Fruit fly (Drosophila melanogaster) whole organism, embryonic: ENCODE results near the gene CG6231.

Experiments
- Atf6 ChIP-seq: fragments of 200-800 bp; sonication (Bioruptor generic); IDR thresholded peaks from 2 replicates; pipeline ENCODE4 v1.3.6; 2022; ENCODE audit warnings: missing biosample characterization, missing genetic modification characterization
- Bdp1 ChIP-seq: fragments of 200-800 bp; sonication (Bioruptor generic); optimal IDR thresholded peaks from 3 replicates; lab custom pipeline; 2016; ENCODE audit warnings: missing biosample characterization, missing genetic modification characterization
- CG10267 ChIP-seq: fragments of 200-800 bp; sonication (Bioruptor generic); optimal IDR thresholded peaks from 2 replicates; lab custom pipeline; 2018; ENCODE audit warnings: missing biosample characterization, mild to moderate bottlenecking, missing genetic modification characterization, moderate library complexity
- CG11247 ChIP-seq: fragments of 200-800 bp; sonication (Bioruptor generic); IDR thresholded peaks from 2 replicates; pipeline ENCODE4 v1.3.6; 2022; ENCODE audit warnings: missing biosample characterization, missing genetic modification characterization
- CG13287 ChIP-seq: fragments of 200-800 bp; sonication (Bioruptor generic); IDR thresholded peaks from 2 replicates; pipeline ENCODE4 v1.3.6; 2022; ENCODE audit warnings: missing biosample characterization, missing genetic modification characterization; ENCODE audit not compliant: partially characterized antibody
- CG14441 ChIP-seq: fragments of 200-800 bp; sonication (Bioruptor generic); IDR thresholded peaks from 2 replicates; pipeline ENCODE4 v1.3.6; 2022; ENCODE audit warnings: missing biosample characterization, missing genetic modification characterization
- CG15514 ChIP-seq: fragments of 200-800 bp; sonication (Bioruptor generic); optimal IDR thresholded peaks from 3 replicates; lab custom pipeline; 2017; ENCODE audit warnings: missing biosample characterization, missing genetic modification characterization, mild to moderate bottlenecking, moderate library complexity, missing genetic modification reagents
- CG1647 ChIP-seq: fragments of 200-800 bp; sonication (Bioruptor generic); optimal IDR thresholded peaks from 3 replicates; lab custom pipeline; 2016; ENCODE audit warnings: missing biosample characterization, missing genetic modification characterization
- CG17612 ChIP-seq: fragments of 200-800 bp; sonication (Bioruptor generic); IDR thresholded peaks from 2 replicates; pipeline ENCODE4 v1.3.6; 2022; ENCODE audit warnings: missing biosample characterization, missing genetic modification characterization
- CG31441 ChIP-seq: fragments of 200-800 bp; sonication (Bioruptor generic); IDR thresholded peaks from 2 replicates; pipeline ENCODE4 v1.3.6; 2022; ENCODE audit warnings: missing biosample characterization, missing genetic modification characterization
- CG34376 ChIP-seq: fragments of 200-800 bp; sonication (Bioruptor generic); optimal IDR thresholded peaks from 2 replicates; lab custom pipeline; 2018; ENCODE audit warnings: missing biosample characterization, mild to moderate bottlenecking, missing genetic modification characterization
- CG43689 ChIP-seq: fragments of 200-800 bp; sonication (Bioruptor generic); IDR thresholded peaks from 2 replicates; pipeline ENCODE4 v1.3.6; 2022; ENCODE audit warnings: missing biosample characterization, missing genetic modification characterization
- CG8765 ChIP-seq: fragments of 200-800 bp; sonication (Bioruptor generic); IDR thresholded peaks from 2 replicates; pipeline ENCODE4 v1.3.6; 2022; ENCODE audit warnings: missing biosample characterization, missing genetic modification characterization
- Camta ChIP-seq: fragments of 200-800 bp; sonication (Bioruptor generic); optimal IDR thresholded peaks from 2 replicates; lab custom pipeline; 2016; ENCODE audit warnings: missing biosample characterization, missing genetic modification characterization
- Chrac-16 ChIP-seq: fragments of 200-800 bp; sonication (Bioruptor generic); optimal IDR thresholded peaks from 3 replicates; lab custom pipeline; 2016; ENCODE audit warnings: missing biosample characterization, missing genetic modification characterization
- D19A ChIP-seq: fragments of 200-800 bp; optimal IDR thresholded peaks from 3 replicates; lab custom pipeline; 2019; ENCODE audit warnings: missing biosample characterization, mild to moderate bottlenecking, missing genetic modification characterization, moderate library complexity
- Dll ChIP-seq: fragments of 200-800 bp; sonication (Bioruptor generic); IDR thresholded peaks from 4 replicates; pipeline ENCODE4 v1.3.6; 2022; ENCODE audit warnings: missing biosample characterization, missing genetic modification characterization; ENCODE audit not compliant: partially characterized antibody
- Gsc ChIP-seq: fragments of 200-800 bp; sonication (Bioruptor generic); IDR thresholded peaks from 2 replicates; pipeline ENCODE4 v1.3.6; 2022; ENCODE audit warnings: missing biosample characterization, missing genetic modification characterization
- HHEX ChIP-seq: fragments of 200-800 bp; sonication (Bioruptor generic); optimal IDR thresholded peaks from 3 replicates; lab custom pipeline; 2017; ENCODE audit warnings: missing biosample characterization, mild to moderate bottlenecking, missing genetic modification characterization, missing genetic modification reagents
- Meics ChIP-seq: fragments of 200-800 bp; sonication (Bioruptor generic); optimal IDR thresholded peaks from 2 replicates; lab custom pipeline; 2017; ENCODE audit warnings: missing biosample characterization, mild to moderate bottlenecking, missing genetic modification characterization
- Myb ChIP-seq: fragments of 200-800 bp; sonication (Bioruptor generic); optimal IDR thresholded peaks from 2 replicates; lab custom pipeline; 2016; ENCODE audit warnings: missing biosample characterization, missing genetic modification characterization
- Nf-YA ChIP-seq: fragments of 200-800 bp; sonication (Bioruptor generic); IDR thresholded peaks from 2 replicates; pipeline ENCODE4 v1.3.6; 2022; ENCODE audit warnings: missing biosample characterization, missing genetic modification characterization
- Poxn ChIP-seq: fragments of 200-800 bp; sonication (Bioruptor generic); IDR thresholded peaks from 2 replicates; pipeline ENCODE4 v1.3.6; 2022; ENCODE audit warnings: missing biosample characterization, missing genetic modification characterization
- Ravus ChIP-seq: fragments of 200-800 bp; sonication (Bioruptor generic); IDR thresholded peaks from 2 replicates; pipeline ENCODE4 v1.3.6; 2022; ENCODE audit warnings: missing biosample characterization, missing genetic modification characterization
- Xrp1 ChIP-seq: fragments of 200-800 bp; sonication (Bioruptor generic); IDR thresholded peaks from 2 replicates; pipeline ENCODE4 v1.3.6; 2022; ENCODE audit warnings: missing biosample characterization, missing genetic modification characterization
- ara ChIP-seq: fragments of 200-800 bp; sonication (Bioruptor generic); IDR thresholded peaks from 2 replicates; pipeline ENCODE4 v1.3.6; 2022; ENCODE audit warnings: missing biosample characterization, missing genetic modification characterization
- bcd ChIP-seq: fragments of 200-800 bp; sonication (Bioruptor generic); optimal IDR thresholded peaks from 2 replicates; lab custom pipeline; 2017; ENCODE audit warnings: missing biosample characterization, mild to moderate bottlenecking, missing genetic modification characterization
- bsh ChIP-seq, 2 experiments: fragments of 200-800 bp; sonication (Bioruptor generic); optimal IDR thresholded peaks; 2 replicates each; lab custom pipeline; 2017 to 2018; ENCODE audit warnings: mild to moderate bottlenecking in 2 of 2, missing biosample characterization in 2 of 2, missing genetic modification characterization in 2 of 2, moderate library complexity in 1 of 2
- btn ChIP-seq: fragments of 200-800 bp; sonication (Bioruptor generic); optimal IDR thresholded peaks from 2 replicates; lab custom pipeline; 2016; ENCODE audit warnings: missing biosample characterization, missing genetic modification characterization
- chif ChIP-seq, 2 experiments: fragments of 200-800 bp; sonication (Bioruptor generic); optimal IDR thresholded peaks; 3 replicates each; lab custom pipeline; 2016; ENCODE audit warnings: missing biosample characterization in 2 of 2, missing genetic modification characterization in 2 of 2
- ci ChIP-seq: fragments of 200-800 bp; sonication (Bioruptor generic); IDR thresholded peaks from 3 replicates; pipeline ENCODE4 v1.3.6; 2022; ENCODE audit warnings: missing biosample characterization, missing genetic modification characterization
- crp ChIP-seq, 2 experiments: fragments of 200-800 bp; sonication (Bioruptor generic); optimal IDR thresholded peaks; 2 replicates in 1 of 2; 3 replicates in 1 of 2; lab custom pipeline; 2017; ENCODE audit warnings: missing biosample characterization in 2 of 2, missing genetic modification characterization in 2 of 2, mild to moderate bottlenecking in 1 of 2, moderate library complexity in 1 of 2
- eve ChIP-seq, 2 experiments: fragments of >200 bp; optimal IDR thresholded peaks; 2 replicates each; lab custom pipeline; 2017; ENCODE audit warnings: missing biosample characterization in 2 of 2, missing genetic modification characterization in 2 of 2
- ewg ChIP-seq: fragments of 200-800 bp; sonication (Bioruptor generic); optimal IDR thresholded peaks from 3 replicates; lab custom pipeline; 2017; ENCODE audit warnings: mild to moderate bottlenecking, missing biosample characterization, missing genetic modification reagents, missing genetic modification characterization
- gfzf ChIP-seq: fragments of 200-800 bp; sonication (Bioruptor generic); optimal IDR thresholded peaks from 2 replicates; lab custom pipeline; 2016; ENCODE audit warnings: missing biosample characterization, mild to moderate bottlenecking, missing genetic modification characterization, moderate library complexity
- grau ChIP-seq: fragments of 200-800 bp; optimal IDR thresholded peaks from 3 replicates; lab custom pipeline; 2019; ENCODE audit warnings: missing biosample characterization, mild to moderate bottlenecking, missing genetic modification characterization, moderate library complexity
- jing ChIP-seq: fragments of 200-800 bp; sonication (Bioruptor generic); optimal IDR thresholded peaks from 2 replicates; lab custom pipeline; 2018; ENCODE audit warnings: missing biosample characterization, mild to moderate bottlenecking, missing genetic modification characterization
- kah ChIP-seq: fragments of 200-800 bp; sonication (Bioruptor generic); optimal IDR thresholded peaks from 2 replicates; lab custom pipeline; 2018; ENCODE audit warnings: missing biosample characterization, mild to moderate bottlenecking, missing genetic modification characterization
- maf-S ChIP-seq: fragments of 200-800 bp; sonication (Bioruptor generic); optimal IDR thresholded peaks from 2 replicates; lab custom pipeline; 2016; ENCODE audit warnings: missing biosample characterization, missing genetic modification characterization
- nmo ChIP-seq: fragments of 200-800 bp; sonication (Bioruptor generic); optimal IDR thresholded peaks from 2 replicates; lab custom pipeline; 2018; ENCODE audit warnings: missing biosample characterization, mild to moderate bottlenecking, missing genetic modification characterization, moderate library complexity
- onecut ChIP-seq: fragments of 200-800 bp; sonication (Bioruptor generic); IDR thresholded peaks from 2 replicates; pipeline ENCODE4 v1.3.6; 2022; ENCODE audit warnings: missing biosample characterization, missing genetic modification characterization
- phol ChIP-seq: fragments of 200-800 bp; sonication (Bioruptor generic); optimal IDR thresholded peaks from 3 replicates; lab custom pipeline; 2018; ENCODE audit warnings: missing biosample characterization, mild to moderate bottlenecking, missing genetic modification characterization, moderate library complexity
- pros ChIP-seq: fragments of 200-800 bp; sonication (Bioruptor generic); optimal IDR thresholded peaks from 3 replicates; lab custom pipeline; 2019; ENCODE audit warnings: missing biosample characterization, mild to moderate bottlenecking, missing genetic modification characterization, moderate library complexity
- psq ChIP-seq: fragments of 200-800 bp; sonication (Bioruptor generic); optimal IDR thresholded peaks from 2 replicates; lab custom pipeline; 2017; ENCODE audit warnings: missing biosample characterization, missing genetic modification characterization
- rib ChIP-seq: fragments of 200-800 bp; sonication (Bioruptor generic); IDR thresholded peaks from 2 replicates; pipeline ENCODE4 v1.3.6; 2022; ENCODE audit warnings: missing biosample characterization, missing genetic modification characterization
- slbo ChIP-seq: fragments of 200-800 bp; sonication (Bioruptor generic); IDR thresholded peaks from 2 replicates; pipeline ENCODE4 v1.3.6; 2022; ENCODE audit warnings: missing biosample characterization, missing genetic modification characterization
- tll ChIP-seq, 2 experiments: fragments of 200-800 bp in 1 of 2; fragments of >200 bp in 1 of 2; sonication (Bioruptor generic) in 1 of 2; optimal IDR thresholded peaks; 2 replicates each; lab custom pipeline; 2017 to 2019; ENCODE audit warnings: missing biosample characterization in 2 of 2, missing genetic modification characterization in 2 of 2, mild to moderate bottlenecking in 1 of 2, moderate library complexity in 1 of 2
- wdn ChIP-seq: fragments of 200-800 bp; sonication (Bioruptor generic); IDR thresholded peaks from 2 replicates; pipeline ENCODE4 v1.3.6; 2022; ENCODE audit warnings: missing biosample characterization, missing genetic modification characterization
- wek ChIP-seq: fragments of 200-800 bp; sonication (Bioruptor generic); optimal IDR thresholded peaks from 3 replicates; lab custom pipeline; 2018; ENCODE audit warnings: missing biosample characterization, mild to moderate bottlenecking, missing genetic modification characterization, moderate library complexity

Gene CG6231

DNA sequence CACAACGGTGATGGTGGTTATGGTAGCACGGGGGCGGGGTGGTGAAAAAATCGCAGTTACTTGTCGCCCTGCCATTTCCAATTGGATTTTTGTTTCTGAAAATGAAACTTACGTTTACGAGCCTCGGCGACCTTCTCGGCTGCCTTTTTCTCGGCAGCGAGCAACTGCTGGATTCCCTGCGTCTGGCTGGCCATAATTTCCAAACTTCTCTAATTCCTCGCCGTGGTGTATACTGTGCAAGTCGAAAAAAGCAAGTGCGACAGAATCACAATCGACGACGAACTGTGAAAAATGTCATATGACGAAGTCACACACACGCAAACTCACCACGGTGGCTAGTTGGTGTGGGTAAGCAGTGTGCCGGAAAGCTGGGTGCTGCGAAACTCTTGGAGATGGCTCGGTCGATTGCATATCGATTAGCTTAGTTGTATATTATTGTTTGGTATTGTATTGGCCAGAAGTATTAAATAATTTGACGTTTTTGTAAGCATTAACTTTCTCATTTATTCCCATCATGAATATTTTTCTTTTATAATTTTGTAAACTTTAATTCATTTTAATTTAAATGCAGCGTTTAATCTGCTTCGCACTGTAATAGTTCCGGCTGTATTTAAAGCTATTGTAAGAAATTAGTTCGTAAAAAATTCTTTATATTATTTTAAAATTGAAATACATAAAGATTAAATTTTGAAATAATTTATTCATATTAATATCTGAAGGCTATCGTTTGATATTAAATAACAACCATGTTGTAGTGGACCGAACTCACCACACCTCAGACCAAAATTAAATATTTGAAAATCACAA, 11.8 kb upstream of the CG6231 start, which contains the start of gene Vha13 (continued):
- TF ChIP-seq wek (GFP tag; lab: Kevin White, UChicago) (peak; percentile 54), tll (GFP tag; optimal IDR thresholded peaks at IDR 0.05; lab: Kevin White, UChicago) (no peak), onecut (GFP tag; lab: Robert Waterston, UW) (peak; percentile 61), Atf6 (GFP tag; lab: Robert Waterston, UW) (no peak; the same call in 1 of the 2 replicates), btn (GFP tag; lab: Kevin White, UChicago) (no peak), Bdp1 (no peak), kah (GFP tag; lab: Kevin White, UChicago) (no peak), CG43689 (GFP tag; lab: Robert Waterston, UW) (no peak), phol (tag; lab: Kevin White, UChicago) (peak; percentile 29), crp (GFP tag; optimal IDR thresholded peaks at IDR 0.05; lab: Kevin White, UChicago) (peak in 1 of 2 experiments; percentile 56), Dll (GFP tag; lab: Robert Waterston, UW) (no peak; the same call in 3 of the 4 replicates), CG10267 (no peak), slbo (GFP tag; lab: Robert Waterston, UW) (peak; percentile 89), wdn (GFP tag; lab: Robert Waterston, UW) (peak; percentile 18; the same call in 1 of the 2 replicates), gfzf (peak; percentile 10), bsh (GFP tag; optimal IDR thresholded peaks at IDR 0.05; lab: Kevin White, UChicago) (peak in 1 of 2 experiments; percentile 30), D19A (no peak), grau (no peak), CG11247 (GFP tag; lab: Robert Waterston, UW) (peak; percentile 76), CG14441 (GFP tag; lab: Robert Waterston, UW) (peak; percentile 55), Poxn (GFP tag; lab: Robert Waterston, UW) (no peak), Xrp1 (no peak), pros (GFP tag; lab: Kevin White, UChicago) (no peak), ara (GFP tag; lab: Robert Waterston, UW) (peak; percentile 11; the same call in 1 of the 2 replicates), CG34376 (peak; percentile 86), CG13287 (GFP tag; lab: Robert Waterston, UW) (peak; percentile 18), nmo (peak; percentile 36), Nf-YA (no peak), rib (GFP tag; lab: Robert Waterston, UW) (no peak; the same call in 1 of the 2 replicates), CG17612 (no peak), ci (GFP tag; lab: Robert Waterston, UW) (peak; percentile 44; the same call in 1 of the 3 replicates), eve (GFP tag; optimal IDR thresholded peaks at IDR 0.05; lab: Kevin White, UChicago) (no peak), Camta (no peak), chif (GFP tag; optimal IDR thresholded peaks at IDR 0.05; lab: Kevin White, UChicago) (peak in 1 of 2 experiments; percentile 3), Meics (GFP tag; lab: Kevin White, UChicago) (peak; percentile 21), HHEX (no peak), CG8765 (no peak), Chrac-16 (peak; percentile 27), CG31441 (peak; percentile 31), jing (no peak), psq (GFP tag; lab: Kevin White, UChicago) (no peak), Gsc (GFP tag; lab: Robert Waterston, UW) (no peak), maf-S (peak; percentile 48), CG1647 (GFP tag; lab: Kevin White, UChicago) (peak; percentile 39), bcd (GFP tag; lab: Kevin White, UChicago) (no peak), CG15514 (GFP tag; lab: Kevin White, UChicago) (peak; percentile 36), Myb (GFP tag; lab: Kevin White, UChicago) (peak; percentile 40), ewg (GFP tag; lab: Kevin White, UChicago) (peak; percentile 98), Ravus (GFP tag; lab: Robert Waterston, UW) (no peak)
